Fruit fly (Drosophila melanogaster): ENCODE results near the gene ras.
A peak's percentile ranks its signal among the peaks of the same experiment; 100 is the strongest.

Gene ras

dm6 chrX:10721901-10722479 lies 22.3 kb upstream of the ras start (continued):
- TF ChIP-seq CG1603 (tag; optimal IDR thresholded peaks at IDR 0.05) = no peak
- 0 out of 2 replicates have a peak, but pooled peaks have one; percentile 21 for TF ChIP-seq Ptx1 (GFP tag; IDR thresholded peaks at IDR 0.05)
- no peak for TF ChIP-seq tap (tag; optimal IDR thresholded peaks at IDR 0.05)
- no peak for TF ChIP-seq gcm (GFP tag; optimal IDR thresholded peaks at IDR 0.05)
- no peak for TF ChIP-seq peb (GFP tag; IDR thresholded peaks at IDR 0.05)
- TF ChIP-seq ci (GFP tag; IDR thresholded peaks at IDR 0.05) = 0 out of 3 replicates have a peak, but pooled peaks have one; percentile 29
- no peak for TF ChIP-seq CG8089 (GFP tag; optimal IDR thresholded peaks at IDR 0.05)
- peak; percentile 6 for TF ChIP-seq Fer3 (tag; optimal IDR thresholded peaks at IDR 0.05)
- TF ChIP-seq sim (GFP tag; IDR thresholded peaks at IDR 0.05) = no peak
- TF ChIP-seq phol (tag; optimal IDR thresholded peaks at IDR 0.05) = peak; percentile 39
- no peak for TF ChIP-seq zen2 (GFP tag; IDR thresholded peaks at IDR 0.05; ENCODE audit: partially characterized antibody)
- TF ChIP-seq CG6765 (GFP tag; optimal IDR thresholded peaks at IDR 0.05) = no peak
- no peak for TF ChIP-seq lilli (GFP tag; optimal IDR thresholded peaks at IDR 0.05)
- peak; percentile 19 for TF ChIP-seq CG7839 (tag; optimal IDR thresholded peaks at IDR 0.05)
- peak; percentile 26 for TF ChIP-seq CG12391 (tag; optimal IDR thresholded peaks at IDR 0.05)
- no peak for TF ChIP-seq CG4730 (GFP tag; IDR thresholded peaks at IDR 0.05)
- peak; percentile 34; the same call in 1 of the 2 replicates for TF ChIP-seq CG31441 (GFP tag; IDR thresholded peaks at IDR 0.05)

dm6 chrX:10723488-10724254 lies 20.6 kb upstream of the ras start:
- peak; percentile 23 for TF ChIP-seq sens (GFP tag)
- no peak for TF ChIP-seq CG9817 (tag; optimal IDR thresholded peaks at IDR 0.05)

- no peak for TF ChIP-seq CG2712 (tag; optimal IDR thresholded peaks at IDR 0.05)
- TF ChIP-seq tgo (GFP tag; IDR thresholded peaks at IDR 0.05) = no peak
- peak; percentile 45 for TF ChIP-seq sens (GFP tag)
- no peak for TF ChIP-seq CG11695 (GFP tag; IDR thresholded peaks at IDR 0.05)
- TF ChIP-seq ttk (GFP tag; IDR thresholded peaks at IDR 0.05) = no peak
- no peak for TF ChIP-seq dan (GFP tag; IDR thresholded peaks at IDR 0.05)
- no peak for TF ChIP-seq CG9727 (GFP tag; optimal IDR thresholded peaks at IDR 0.05)
- no peak for TF ChIP-seq D19A (tag; optimal IDR thresholded peaks at IDR 0.05)
- TF ChIP-seq chinmo (GFP tag; IDR thresholded peaks at IDR 0.05; ENCODE audit: partially characterized antibody) = 0 out of 4 replicates have a peak, but pooled peaks have one; percentile 23
- no peak for TF ChIP-seq CG17802 (tag; optimal IDR thresholded peaks at IDR 0.05)
- TF ChIP-seq grau (tag; optimal IDR thresholded peaks at IDR 0.05) = peak; percentile 60
- peak; percentile 56 for TF ChIP-seq abd-A (tag; optimal IDR thresholded peaks at IDR 0.05)
- no peak for TF ChIP-seq dysf (GFP tag; IDR thresholded peaks at IDR 0.05)
- TF ChIP-seq gsb-n (tag; optimal IDR thresholded peaks at IDR 0.05) = peak; percentile 6
- peak; percentile 81; the same call in 1 of the 2 replicates for TF ChIP-seq vvl (GFP tag; IDR thresholded peaks at IDR 0.05)
- TF ChIP-seq sd (tag; optimal IDR thresholded peaks at IDR 0.05) = peak; percentile 74
These were observed 18.1 kb upstream of the ras start for dm6 chrX:10726105-10726694.

dm6 chrX:10727318-10727717 lies 17.0 kb upstream of the ras start:
- TF ChIP-seq CG11456 (GFP tag; IDR thresholded peaks at IDR 0.05) (no peak), gfzf (GFP tag; optimal IDR thresholded peaks at IDR 0.05) (no peak), lov (optimal IDR thresholded peaks at IDR 0.05) (no peak), lov (GFP tag; IDR thresholded peaks at IDR 0.05) (no peak), CG5245 (GFP tag; optimal IDR thresholded peaks at IDR 0.05) (no peak), CG13894 (tag; optimal IDR thresholded peaks at IDR 0.05) (no peak), CG2199 (GFP tag; IDR thresholded peaks at IDR 0.05) (0 out of 3 replicates have a peak, but pooled peaks have one; percentile 46)

All from whole organism, embryonic.